Fruit fly (Drosophila melanogaster): ENCODE results near the gene GstD5.

The GstD5 gene

dm6 chr3R:12375258-12375783 lies at the start of gene GstD5:
GstD5 (plus strand) TSS chr3R:12375733.
- TF ChIP-seq psq (optimal IDR thresholded peaks at IDR 0.05) = no peak
- no peak for TF ChIP-seq EcR (GFP tag; optimal IDR thresholded peaks at IDR 0.05)
- TF ChIP-seq Dll (optimal IDR thresholded peaks at IDR 0.05) = no peak
- no peak for TF ChIP-seq pan (optimal IDR thresholded peaks at IDR 0.05)
- TF ChIP-seq CG8478 (optimal IDR thresholded peaks at IDR 0.05) = no peak
- TF ChIP-seq usp (GFP tag; optimal IDR thresholded peaks at IDR 0.05) = no peak

dm6 chr3R:12326855-12327254 lies 48.7 kb upstream of the GstD5 start:
- TF ChIP-seq psq (optimal IDR thresholded peaks at IDR 0.05) (no peak), Dll (optimal IDR thresholded peaks at IDR 0.05) (no peak), EcR (GFP tag; optimal IDR thresholded peaks at IDR 0.05) (no peak), pan (optimal IDR thresholded peaks at IDR 0.05) (no peak), CG8478 (optimal IDR thresholded peaks at IDR 0.05) (no peak), usp (GFP tag; optimal IDR thresholded peaks at IDR 0.05) (no peak)

DNA sequence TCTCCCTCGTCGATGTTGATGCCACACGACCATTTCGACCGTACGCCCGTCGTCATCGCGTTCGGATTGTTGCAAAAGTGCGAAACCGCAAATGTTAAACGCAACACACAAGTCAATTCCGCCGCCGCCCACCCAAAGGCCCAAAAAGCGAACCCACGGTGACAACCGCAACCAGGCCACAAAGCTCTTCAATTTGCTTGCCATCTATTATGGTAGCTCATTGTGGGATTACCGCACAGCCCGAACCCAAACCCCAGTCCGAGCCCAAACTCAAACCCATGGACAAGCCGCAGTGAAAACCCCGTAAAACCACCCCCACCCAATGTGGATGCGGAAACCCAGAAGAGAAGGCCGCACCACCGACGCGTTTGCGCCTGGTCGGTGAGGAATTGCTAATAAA lies 45.7 kb upstream of the GstD5 start:
- TF ChIP-seq usp (GFP tag; optimal IDR thresholded peaks at IDR 0.05) = no peak
- no peak for TF ChIP-seq psq (optimal IDR thresholded peaks at IDR 0.05)
- no peak for TF ChIP-seq Dll (optimal IDR thresholded peaks at IDR 0.05)
- no peak for TF ChIP-seq pan (optimal IDR thresholded peaks at IDR 0.05)
- no peak for TF ChIP-seq EcR (GFP tag; optimal IDR thresholded peaks at IDR 0.05)
- no peak for TF ChIP-seq CG8478 (optimal IDR thresholded peaks at IDR 0.05)

DNA sequence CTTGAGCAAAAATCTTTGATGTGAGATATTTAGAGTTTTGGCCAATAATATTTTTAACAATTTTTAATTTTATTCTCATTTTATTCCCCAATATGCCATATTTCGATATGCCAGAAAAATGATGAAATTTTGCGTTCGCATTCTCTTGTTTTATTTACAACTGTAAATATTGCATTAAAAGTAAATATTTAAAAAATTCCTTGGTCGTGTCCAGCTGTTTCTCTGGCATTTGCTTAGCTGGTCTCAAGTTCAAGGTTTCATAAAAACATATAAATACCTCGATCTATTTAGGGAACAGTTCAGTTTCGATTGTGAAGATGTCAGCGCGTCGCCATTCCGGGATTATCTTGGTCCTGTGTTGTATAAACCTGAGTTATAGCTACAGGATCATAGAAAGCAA lies 34.2 kb upstream of the GstD5 start, which contains the start of gene Sgsf:
Gene Sgsf, plus strand, starts transcription at position 301 of the 400 bp plus-strand sequence.
- TF ChIP-seq EcR (GFP tag; optimal IDR thresholded peaks at IDR 0.05) = no peak
- no peak for TF ChIP-seq CG8478 (optimal IDR thresholded peaks at IDR 0.05)

dm6 chr3R:12344914-12345549 lies 30.5 kb upstream of the GstD5 start:
- TF ChIP-seq pan (optimal IDR thresholded peaks at IDR 0.05) (no peak), CG8478 (optimal IDR thresholded peaks at IDR 0.05) (no peak), EcR (GFP tag; optimal IDR thresholded peaks at IDR 0.05) (no peak), psq (optimal IDR thresholded peaks at IDR 0.05) (no peak), Dll (optimal IDR thresholded peaks at IDR 0.05) (no peak), usp (GFP tag; optimal IDR thresholded peaks at IDR 0.05) (no peak)

DNA sequence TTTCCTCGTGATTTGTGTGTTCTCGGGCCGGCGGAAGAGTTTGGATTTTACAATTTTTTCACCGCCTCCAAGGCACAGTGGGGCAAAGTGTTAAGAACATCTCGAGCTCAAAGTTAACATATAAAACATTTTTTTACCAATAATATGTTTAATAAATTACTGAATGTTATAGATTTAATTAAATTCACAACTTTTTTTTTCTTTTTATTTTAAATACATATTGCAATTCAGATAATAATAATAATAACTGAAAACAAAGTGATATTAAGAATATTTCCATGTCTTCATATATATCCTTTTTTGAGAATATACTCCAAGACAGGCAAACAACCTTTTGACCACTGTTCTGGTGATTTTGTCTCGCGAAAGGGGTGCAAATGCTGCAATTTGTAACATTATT lies 29.5 kb upstream of the GstD5 start:
- TF ChIP-seq EcR (GFP tag; optimal IDR thresholded peaks at IDR 0.05) = no peak
- TF ChIP-seq pan (optimal IDR thresholded peaks at IDR 0.05) = no peak
- TF ChIP-seq Dll (optimal IDR thresholded peaks at IDR 0.05) = no peak
- no peak for TF ChIP-seq psq (optimal IDR thresholded peaks at IDR 0.05)
- no peak for TF ChIP-seq CG8478 (optimal IDR thresholded peaks at IDR 0.05)
- TF ChIP-seq usp (GFP tag; optimal IDR thresholded peaks at IDR 0.05) = no peak

DNA sequence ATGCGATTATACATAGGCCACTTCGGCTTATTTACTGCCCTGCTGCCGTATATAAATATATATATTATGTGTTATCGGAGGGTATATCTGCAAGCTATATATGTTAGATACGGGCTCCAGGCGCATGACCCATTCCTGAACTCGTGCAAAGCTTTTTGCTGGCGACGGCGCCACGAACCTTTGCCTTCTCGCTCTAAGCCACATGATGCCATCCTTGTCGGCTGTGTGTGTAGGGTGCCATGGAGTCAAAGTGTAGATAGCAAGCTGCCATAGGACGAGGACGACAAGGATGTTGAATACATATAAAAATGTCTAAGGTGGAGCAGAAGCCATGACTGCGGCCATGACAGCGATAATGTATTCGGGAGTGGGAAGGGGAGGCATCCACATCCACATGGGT lies 27.9 kb upstream of the GstD5 start:
- no peak for TF ChIP-seq CG8478 (optimal IDR thresholded peaks at IDR 0.05)

dm6 chr3R:12350497-12350896 lies 25.0 kb upstream of the GstD5 start, which contains the start of gene CG10038:
CG10038 (minus strand) TSS chr3R:12350644.
- no peak for TF ChIP-seq pan (optimal IDR thresholded peaks at IDR 0.05)
- TF ChIP-seq usp (GFP tag; optimal IDR thresholded peaks at IDR 0.05) = no peak
- TF ChIP-seq CG8478 (optimal IDR thresholded peaks at IDR 0.05) = no peak
- no peak for TF ChIP-seq psq (optimal IDR thresholded peaks at IDR 0.05)
- no peak for TF ChIP-seq EcR (GFP tag; optimal IDR thresholded peaks at IDR 0.05)
- no peak for TF ChIP-seq Dll (optimal IDR thresholded peaks at IDR 0.05)

- TF ChIP-seq Dll (optimal IDR thresholded peaks at IDR 0.05) (no peak), pan (optimal IDR thresholded peaks at IDR 0.05) (no peak), usp (GFP tag; optimal IDR thresholded peaks at IDR 0.05) (no peak), psq (optimal IDR thresholded peaks at IDR 0.05) (no peak), EcR (GFP tag; optimal IDR thresholded peaks at IDR 0.05) (no peak), CG8478 (optimal IDR thresholded peaks at IDR 0.05) (no peak)
Observed at dm6 chr3R:12352003-12352402, 23.5 kb upstream of the GstD5 start, which contains the start of gene CG10041. CG10041 (minus strand) TSS chr3R:12352103.

- TF ChIP-seq EcR (GFP tag; optimal IDR thresholded peaks at IDR 0.05) (no peak), CG8478 (optimal IDR thresholded peaks at IDR 0.05) (no peak), usp (GFP tag; optimal IDR thresholded peaks at IDR 0.05) (no peak), pan (optimal IDR thresholded peaks at IDR 0.05) (no peak), Dll (optimal IDR thresholded peaks at IDR 0.05) (no peak), psq (optimal IDR thresholded peaks at IDR 0.05) (no peak)
Observed at dm6 chr3R:12356044-12356443, 19.5 kb upstream of the GstD5 start, which contains the start of gene MBD-R2. MBD-R2 (minus strand) TSS chr3R:12356265.

dm6 chr3R:12359837-12360236 lies 15.7 kb upstream of the GstD5 start, which contains the start of gene CG4115:
CG4115 (plus strand) TSS chr3R:12360008.
- TF ChIP-seq EcR (GFP tag; optimal IDR thresholded peaks at IDR 0.05) (no peak), CG8478 (optimal IDR thresholded peaks at IDR 0.05) (no peak), psq (optimal IDR thresholded peaks at IDR 0.05) (no peak), usp (GFP tag; optimal IDR thresholded peaks at IDR 0.05) (no peak), Dll (optimal IDR thresholded peaks at IDR 0.05) (no peak), pan (optimal IDR thresholded peaks at IDR 0.05) (no peak)

DNA sequence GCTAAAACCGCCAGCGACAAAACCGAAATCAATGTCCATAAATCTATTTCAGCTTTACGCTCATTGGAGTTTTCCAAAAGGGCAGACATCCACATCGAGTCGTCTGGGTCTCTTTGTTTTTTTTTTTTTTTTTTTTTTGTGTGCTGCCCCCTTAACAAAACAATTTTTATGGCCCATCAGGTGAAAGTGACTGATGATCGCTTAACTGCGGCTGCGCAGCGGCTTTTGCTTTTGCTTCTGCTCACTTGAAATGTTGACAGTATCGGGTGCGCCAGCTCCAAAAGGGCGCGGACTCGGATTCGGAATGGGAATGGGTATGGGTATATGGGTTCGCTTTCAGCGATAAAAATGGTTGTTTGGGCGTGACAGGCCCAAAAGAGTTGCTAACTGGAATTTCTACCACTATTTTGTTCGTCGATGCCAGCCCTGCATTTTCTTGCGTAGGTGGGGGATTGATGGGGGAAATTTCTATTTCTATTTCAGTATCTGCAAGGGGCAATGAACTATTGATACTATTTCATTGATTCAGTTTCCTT lies 13.5 kb upstream of the GstD5 start:
- TF ChIP-seq CG8478 (optimal IDR thresholded peaks at IDR 0.05) = no peak

DNA sequence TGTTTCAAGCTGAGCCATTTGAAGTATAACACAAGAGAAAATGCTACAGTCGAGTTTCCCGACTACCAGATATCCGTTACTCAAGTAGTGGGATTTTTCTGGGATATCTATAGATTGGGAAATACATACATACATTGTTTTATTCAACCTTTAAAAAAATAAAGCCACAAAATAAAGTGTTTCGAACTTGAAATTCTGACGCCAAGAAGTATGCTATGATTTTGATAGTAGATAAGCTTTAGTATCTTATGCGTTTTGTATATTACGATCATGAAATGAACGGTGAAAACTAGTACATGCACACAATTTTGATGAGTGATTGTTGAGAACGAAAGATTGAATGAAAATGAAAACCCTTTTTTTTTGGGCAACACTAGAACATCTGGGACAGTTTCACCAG lies 12.0 kb upstream of the GstD5 start:
- no peak for TF ChIP-seq Dll (optimal IDR thresholded peaks at IDR 0.05)
- TF ChIP-seq psq (optimal IDR thresholded peaks at IDR 0.05) = no peak
- TF ChIP-seq CG8478 (optimal IDR thresholded peaks at IDR 0.05) = no peak
- TF ChIP-seq pan (optimal IDR thresholded peaks at IDR 0.05) = no peak
- TF ChIP-seq usp (GFP tag; optimal IDR thresholded peaks at IDR 0.05) = no peak
- no peak for TF ChIP-seq EcR (GFP tag; optimal IDR thresholded peaks at IDR 0.05)

Data from whole organism.